Worm (Caenorhabditis elegans) whole organism, L2 larva: ENCODE data around the gene crn-7.

Experiments used
- fos-1 ChIP-seq: fragments of 150-350 bp; optimal IDR thresholded peaks from 2 replicates; lab custom pipeline; 2014; ENCODE audit warnings: missing biosample characterization, missing genetic modification characterization
- lin-39 ChIP-seq: fragments of 150-350 bp; optimal IDR thresholded peaks from 2 replicates; lab custom pipeline; 2014; ENCODE audit warnings: missing biosample characterization, missing genetic modification reagents, missing genetic modification characterization
- lsy-2 ChIP-seq, 2 experiments: fragments of 150-350 bp in 1 of 2; sonication (generic microtip) in 1 of 2; optimal IDR thresholded peaks; 2 replicates each; lab custom pipeline; 2014 to 2017; ENCODE audit warnings: missing biosample characterization in 2 of 2, missing genetic modification characterization in 2 of 2
- nhr-11 ChIP-seq: fragments of 150-350 bp; optimal IDR thresholded peaks from 2 replicates; lab custom pipeline; 2014; ENCODE audit warnings: missing biosample characterization, missing genetic modification characterization
- nhr-6 ChIP-seq: fragments of 150-350 bp; optimal IDR thresholded peaks from 2 replicates; lab custom pipeline; 2014; ENCODE audit warnings: missing biosample characterization, missing genetic modification characterization
- ztf-1 ChIP-seq: fragments of 200-800 bp; sonication (Bioruptor generic); conservative IDR thresholded peaks from 2 replicates; pipeline ENCODE4 v1.3.6; 2022; ENCODE audit warnings: missing genetic modification characterization, missing compliant biosample characterization
- ztf-4 ChIP-seq: fragments of 150-350 bp; optimal IDR thresholded peaks from 2 replicates; lab custom pipeline; 2014; ENCODE audit warnings: missing biosample characterization, missing genetic modification characterization

ce11 chrIII:8279567-8279966 lies 11.2 kb downstream of the crn-7 start:
- TF ChIP-seq nhr-11 (tag; lab: Kevin White, UChicago) (no peak), ztf-4 (tag; lab: Kevin White, UChicago) (no peak), lin-39 (no peak), fos-1 (tag; lab: Kevin White, UChicago) (no peak), ztf-1 (GFP tag; lab: Robert Waterston, UW) (no peak), lsy-2 (tag; optimal IDR thresholded peaks at IDR 0.05; lab: Kevin White, UChicago) (no peak), nhr-6 (tag; lab: Kevin White, UChicago) (no peak)
